Worm (Caenorhabditis elegans) whole organism, L4 larva: ENCODE measurements around the gene srd-38.

Source experiments
- T26A8.4 ChIP-seq: fragments of 200-800 bp; sonication (Bioruptor generic); IDR thresholded peaks from 2 replicates; pipeline ENCODE4 v1.3.6; 2022; ENCODE audit warnings: missing genetic modification characterization, missing compliant biosample characterization
- Y105C5A.15 ChIP-seq: fragments of 200-800 bp; sonication (Bioruptor generic); IDR thresholded peaks from 2 replicates; pipeline ENCODE4 v1.3.6; 2022; ENCODE audit warnings: missing genetic modification characterization, missing compliant biosample characterization
- ZK337.2 ChIP-seq: fragments of 200-800 bp; sonication (Bioruptor generic); IDR thresholded peaks from 2 replicates; pipeline ENCODE4 v1.3.6; 2022; ENCODE audit warnings: missing genetic modification reagents, missing genetic modification characterization, missing compliant biosample characterization
- aha-1 ChIP-seq: fragments of 150-350 bp; peaks from one replicate; lab custom pipeline; 2014; ENCODE audit warnings: missing biosample characterization, missing genetic modification characterization
- aly-2 ChIP-seq: sonication (generic microtip); optimal IDR thresholded peaks from 2 replicates; lab custom pipeline; 2018; ENCODE audit warnings: missing biosample characterization, missing genetic modification characterization
- attf-4 ChIP-seq: sonication (generic microtip); optimal IDR thresholded peaks from 3 replicates; lab custom pipeline; 2017; ENCODE audit warnings: missing biosample characterization, missing genetic modification characterization
- ceh-28 ChIP-seq: fragments of 150-350 bp; optimal IDR thresholded peaks from 2 replicates; lab custom pipeline; 2014; ENCODE audit warnings: missing biosample characterization, missing genetic modification reagents, missing genetic modification characterization
- cey-2 ChIP-seq: sonication (generic microtip); optimal IDR thresholded peaks from 3 replicates; lab custom pipeline; 2017; ENCODE audit warnings: missing genetic modification characterization, mild to moderate bottlenecking, missing compliant biosample characterization, antibody characterized with exemption, borderline replicate concordance; ENCODE audit not compliant: insufficient read depth
- daf-16 ChIP-seq, 3 experiments: sonication (generic microtip); optimal IDR thresholded peaks; 2 replicates each; lab custom pipeline; 2016 to 2017; ENCODE audit warnings: missing genetic modification characterization in 3 of 3, missing genetic modification reagents in 3 of 3, mild to moderate bottlenecking in 2 of 3, missing compliant biosample characterization in 2 of 3, missing biosample characterization in 1 of 3, moderate library complexity in 1 of 3
- dmd-6 ChIP-seq: fragments of 200-800 bp; sonication (Bioruptor generic); IDR thresholded peaks from 2 replicates; pipeline ENCODE4 v1.3.6; 2022; ENCODE audit warnings: missing genetic modification reagents, missing genetic modification characterization, missing compliant biosample characterization
- dmd-8 ChIP-seq: fragments of 200-800 bp; sonication (Bioruptor generic); IDR thresholded peaks from 2 replicates; pipeline ENCODE4 v1.3.6; 2022; ENCODE audit warnings: missing genetic modification characterization, missing compliant biosample characterization
- dve-1 ChIP-seq: sonication (generic microtip); optimal IDR thresholded peaks from 2 replicates; lab custom pipeline; 2017; ENCODE audit warnings: antibody characterized with exemption, mild to moderate bottlenecking, missing genetic modification characterization, missing compliant biosample characterization; ENCODE audit not compliant: insufficient read depth
- fos-1 ChIP-seq: fragments of 150-350 bp; optimal IDR thresholded peaks from 2 replicates; lab custom pipeline; 2014; ENCODE audit warnings: missing biosample characterization, missing genetic modification characterization
- gei-8 ChIP-seq: fragments of 200-800 bp; sonication (Bioruptor generic); optimal IDR thresholded peaks from 2 replicates; lab custom pipeline; 2018; ENCODE audit warnings: mild to moderate bottlenecking, missing genetic modification characterization, missing compliant biosample characterization
- hif-1 ChIP-seq, 2 experiments: sonication (generic microtip); optimal IDR thresholded peaks; 2 replicates each; lab custom pipeline; 2016 to 2017; ENCODE audit warnings: missing compliant biosample characterization in 2 of 2, missing genetic modification characterization in 2 of 2, missing genetic modification reagents in 2 of 2, missing genotype in 2 of 2, mild to moderate bottlenecking in 1 of 2
- hlh-11 ChIP-seq: fragments of 200-800 bp; sonication (Bioruptor generic); optimal IDR thresholded peaks from 2 replicates; lab custom pipeline; 2018; ENCODE audit warnings: mild to moderate bottlenecking, missing genetic modification characterization, missing compliant biosample characterization
- hlh-30 ChIP-seq: sonication (generic microtip); optimal IDR thresholded peaks from 2 replicates; lab custom pipeline; 2017; ENCODE audit warnings: antibody characterized with exemption, mild to moderate bottlenecking, missing genetic modification characterization, missing compliant biosample characterization; ENCODE audit not compliant: insufficient read depth
- hmg-1.1 ChIP-seq: fragments of 200-800 bp; sonication (Bioruptor generic); IDR thresholded peaks from 2 replicates; pipeline ENCODE4 v1.3.6; 2022; ENCODE audit warnings: missing genetic modification reagents, missing genetic modification characterization, missing compliant biosample characterization
- lin-1 ChIP-seq: fragments of 200-800 bp; sonication (Bioruptor generic); IDR thresholded peaks from 2 replicates; pipeline ENCODE4 v1.3.6; 2022; ENCODE audit warnings: missing genetic modification reagents, missing genetic modification characterization, missing compliant biosample characterization
- madf-9 ChIP-seq: fragments of 200-800 bp; sonication (Bioruptor generic); conservative IDR thresholded peaks from 2 replicates; pipeline ENCODE4 v1.3.6; 2022; ENCODE audit warnings: missing genetic modification reagents, missing genetic modification characterization, missing compliant biosample characterization
- mdl-1 ChIP-seq, 2 experiments: fragments of 150-350 bp in 1 of 2; sonication (generic microtip) in 1 of 2; optimal IDR thresholded peaks; 2 replicates each; lab custom pipeline; 2014 to 2017; ENCODE audit warnings: missing biosample characterization in 2 of 2, missing genetic modification characterization in 2 of 2
- mep-1 ChIP-seq: fragments of 150-350 bp; sonication (generic microtip); optimal IDR thresholded peaks from 3 replicates; lab custom pipeline; 2014; ENCODE audit warnings: missing biosample characterization, missing genetic modification characterization
- mes-2 ChIP-seq: sonication (generic microtip); optimal IDR thresholded peaks from 2 replicates; lab custom pipeline; 2016; ENCODE audit warnings: missing genotype, mild to moderate bottlenecking, missing genetic modification characterization, missing compliant biosample characterization; ENCODE audit not compliant: poor library complexity, severe bottlenecking
- mxl-3 ChIP-seq: fragments of 200-800 bp; sonication (Bioruptor generic); optimal IDR thresholded peaks from 2 replicates; lab custom pipeline; 2018; ENCODE audit warnings: mild to moderate bottlenecking, missing genetic modification characterization, missing compliant biosample characterization
- nhr-10 ChIP-seq: fragments of 150-350 bp; optimal IDR thresholded peaks from 2 replicates; lab custom pipeline; 2014; ENCODE audit warnings: missing biosample characterization, missing genetic modification characterization
- nhr-11 ChIP-seq: fragments of 150-350 bp; optimal IDR thresholded peaks from 2 replicates; lab custom pipeline; 2014; ENCODE audit warnings: missing biosample characterization, missing genetic modification characterization
- nhr-25 ChIP-seq: sonication (generic microtip); optimal IDR thresholded peaks from 2 replicates; lab custom pipeline; 2017; ENCODE audit warnings: missing genetic modification characterization, mild to moderate bottlenecking, missing compliant biosample characterization, antibody characterized with exemption, moderate library complexity, borderline replicate concordance; ENCODE audit not compliant: insufficient read depth
- nhr-28 ChIP-seq: fragments of 150-350 bp; optimal IDR thresholded peaks from 2 replicates; lab custom pipeline; 2014; ENCODE audit warnings: missing biosample characterization, missing genetic modification characterization
- nhr-41 ChIP-seq: fragments of 200-800 bp; sonication (Bioruptor generic); IDR thresholded peaks from 2 replicates; pipeline ENCODE4 v1.3.6; 2022; ENCODE audit warnings: missing genetic modification reagents, missing genetic modification characterization, missing compliant biosample characterization
- nhr-42 ChIP-seq: fragments of 200-800 bp; sonication (Bioruptor generic); IDR thresholded peaks from 2 replicates; pipeline ENCODE4 v1.3.6; 2022; ENCODE audit warnings: missing genetic modification characterization, missing compliant biosample characterization
- nhr-48 ChIP-seq: sonication (generic microtip); optimal IDR thresholded peaks from 2 replicates; lab custom pipeline; 2016; ENCODE audit warnings: mild to moderate bottlenecking, missing genetic modification characterization, missing compliant biosample characterization
- nhr-76 ChIP-seq: fragments of 150-350 bp; optimal IDR thresholded peaks from 2 replicates; lab custom pipeline; 2014; ENCODE audit warnings: missing biosample characterization, missing genetic modification characterization
- nhr-77 ChIP-seq: fragments of 150-350 bp; optimal IDR thresholded peaks from 2 replicates; lab custom pipeline; 2014; ENCODE audit warnings: missing biosample characterization, missing genetic modification characterization
- pha-4 ChIP-seq, 2 experiments: fragments of 150-350 bp in 1 of 2; fragments of 200-800 bp in 1 of 2; sonication (Bioruptor generic) in 1 of 2; IDR thresholded peaks in 1 of 2; optimal IDR thresholded peaks in 1 of 2; 2 replicates each; pipeline versions ENCODE4 v1.3.6 to Lab custom; 2014 to 2022; ENCODE audit warnings: missing genetic modification characterization in 2 of 2, missing genetic modification reagents in 2 of 2, missing biosample characterization in 1 of 2, missing compliant biosample characterization in 1 of 2
- php-3 ChIP-seq: fragments of 200-800 bp; sonication (Bioruptor generic); IDR thresholded peaks from 2 replicates; pipeline ENCODE4 v1.3.6; 2022; ENCODE audit warnings: missing genetic modification reagents, missing genetic modification characterization, missing compliant biosample characterization
- pqm-1 ChIP-seq: sonication (generic microtip); optimal IDR thresholded peaks from 2 replicates; lab custom pipeline; 2017; ENCODE audit warnings: missing biosample characterization, missing genetic modification characterization
- tra-1 ChIP-seq: fragments of 200-800 bp; sonication (Bioruptor generic); IDR thresholded peaks from 2 replicates; pipeline ENCODE4 v1.3.6; 2022; ENCODE audit warnings: missing genetic modification reagents, missing genetic modification characterization, missing compliant biosample characterization
- unc-130 ChIP-seq: sonication (generic microtip); optimal IDR thresholded peaks from 2 replicates; lab custom pipeline; 2016; ENCODE audit warnings: missing genetic modification reagents, missing genetic modification characterization, missing compliant biosample characterization
- unc-62 ChIP-seq, 3 experiments: fragments of 150-350 bp in 1 of 3; sonication (generic microtip); optimal IDR thresholded peaks in 2 of 3; peaks in 1 of 3; 1 replicate in 1 of 3; 2 replicates in 2 of 3; lab custom pipeline; 2014 to 2017; ENCODE audit warnings: missing biosample characterization in 3 of 3, missing genetic modification characterization in 3 of 3, missing genetic modification reagents in 3 of 3, missing genotype in 1 of 3
- zfp-2 ChIP-seq: sonication (generic microtip); optimal IDR thresholded peaks from 2 replicates; lab custom pipeline; 2016; ENCODE audit warnings: mild to moderate bottlenecking, missing genetic modification characterization, missing compliant biosample characterization

The srd-38 gene

ce11 chrX:13247614-13248013 is 44.0 kb upstream of the srd-38 start:
- TF ChIP-seq nhr-28 = peak; percentile 52
- no peak for TF ChIP-seq mep-1 (tag; lab: Kevin White, UChicago)
- TF ChIP-seq dve-1 (tag; lab: Kevin White, UChicago) = peak; percentile 61
- TF ChIP-seq zfp-2 (tag; lab: Kevin White, UChicago) = no peak
- peak; percentile 39 for TF ChIP-seq hlh-30 (tag; lab: Kevin White, UChicago)
- TF ChIP-seq ceh-28 (tag; lab: Kevin White, UChicago) = no peak
- peak; percentile 54 for TF ChIP-seq hlh-11 (tag; lab: Kevin White, UChicago)
- peak; percentile 74 for TF ChIP-seq dmd-6
- peak; percentile 1 for TF ChIP-seq nhr-77 (tag; lab: Kevin White, UChicago)
- TF ChIP-seq daf-16 (GFP tag; optimal IDR thresholded peaks at IDR 0.05; lab: Kevin White, UChicago) = no peak
- TF ChIP-seq daf-16 (tag; optimal IDR thresholded peaks at IDR 0.05; lab: Kevin White, UChicago) = peak; percentile 74

- peak; percentile 11 for TF ChIP-seq aha-1 (tag; lab: Kevin White, UChicago)
- no peak for TF ChIP-seq ceh-28 (tag; lab: Kevin White, UChicago)
- TF ChIP-seq, all 104 proteins: peak for 1
Observed at ce11 chrX:13248265-13248664, 43.3 kb upstream of the srd-38 start, which contains the start of gene K08H2.7. Gene K08H2.7, minus strand, starts transcription at chrX:13248437.

- no peak for TF ChIP-seq pha-4 (GFP tag; IDR thresholded peaks at IDR 0.05; lab: Robert Waterston, UW)
- TF ChIP-seq pha-4 (tag; optimal IDR thresholded peaks at IDR 0.05; lab: Kevin White, UChicago) = no peak
- no peak for TF ChIP-seq aly-2 (tag; lab: Kevin White, UChicago)
- TF ChIP-seq mdl-1 (tag; optimal IDR thresholded peaks at IDR 0.05; lab: Kevin White, UChicago) = no peak
- no peak for TF ChIP-seq hlh-11 (tag; lab: Kevin White, UChicago)
- no peak for TF ChIP-seq unc-130 (GFP tag; lab: Kevin White, UChicago)
- no peak for TF ChIP-seq gei-8 (GFP tag; lab: Kevin White, UChicago)
- no peak for TF ChIP-seq Y105C5A.15 (GFP tag; lab: Robert Waterston, UW)
- peak; percentile 23 for TF ChIP-seq aha-1 (tag; lab: Kevin White, UChicago)
- TF ChIP-seq hif-1 (tag; optimal IDR thresholded peaks at IDR 0.05; lab: Kevin White, UChicago) = no peak
- no peak for TF ChIP-seq nhr-11 (tag; lab: Kevin White, UChicago)
- TF ChIP-seq madf-9 (GFP tag; lab: Robert Waterston, UW) = no peak
- peak; percentile 15 for TF ChIP-seq mxl-3
- TF ChIP-seq unc-62 (GFP tag; optimal IDR thresholded peaks at IDR 0.05 in 1 of 2; lab: Kevin White, UChicago) = peak in 1 of 2 experiments; percentile 97
- no peak for TF ChIP-seq unc-62 (tag; optimal IDR thresholded peaks at IDR 0.05; lab: Kevin White, UChicago)
- TF ChIP-seq ZK337.2 = no peak
Observed at ce11 chrX:13249102-13249501, 42.5 kb upstream of the srd-38 start.

ce11 chrX:13250163-13250562 is 41.4 kb upstream of the srd-38 start:
- TF ChIP-seq mdl-1 (tag; optimal IDR thresholded peaks at IDR 0.05; lab: Kevin White, UChicago) = peak; percentile 38 to 90
- TF ChIP-seq T26A8.4 (GFP tag; lab: Robert Waterston, UW) = no peak
- TF ChIP-seq hmg-1.1 = peak; percentile 34; the same call in 1 of the 2 replicates
- peak; percentile 92 for TF ChIP-seq dve-1 (tag; lab: Kevin White, UChicago)
- TF ChIP-seq nhr-42 (GFP tag; lab: Robert Waterston, UW) = 0 out of 2 replicates have a peak, but pooled peaks have one; percentile 15
- TF ChIP-seq cey-2 (tag; lab: Kevin White, UChicago) = no peak
- no peak for TF ChIP-seq fos-1 (tag; lab: Kevin White, UChicago)
- peak; percentile 83 for TF ChIP-seq dmd-6
- peak; percentile 66 for TF ChIP-seq pqm-1
- TF ChIP-seq aha-1 (tag; lab: Kevin White, UChicago) = peak; percentile 98
- TF ChIP-seq nhr-41 (GFP tag; lab: Robert Waterston, UW) = no peak
- peak in 1 of 2 experiments; percentile 33 for TF ChIP-seq unc-62 (GFP tag; optimal IDR thresholded peaks at IDR 0.05 in 1 of 2; lab: Kevin White, UChicago)
- TF ChIP-seq unc-62 (tag; optimal IDR thresholded peaks at IDR 0.05; lab: Kevin White, UChicago) = no peak
- TF ChIP-seq nhr-76 = no peak
- TF ChIP-seq gei-8 (GFP tag; lab: Kevin White, UChicago) = no peak
- peak; percentile 53 for TF ChIP-seq nhr-25 (tag; lab: Kevin White, UChicago)
- TF ChIP-seq dmd-8 (GFP tag; lab: Robert Waterston, UW) = no peak
- TF ChIP-seq nhr-10 = peak; percentile 86
- peak; percentile 78 for TF ChIP-seq nhr-77 (tag; lab: Kevin White, UChicago)
- peak; percentile 65; the same call in 1 of the 2 replicates for TF ChIP-seq tra-1 (GFP tag; lab: Robert Waterston, UW)
- TF ChIP-seq php-3 (GFP tag; lab: Robert Waterston, UW) = 0 out of 2 replicates have a peak, but pooled peaks have one; percentile 44
- TF ChIP-seq hlh-11 (tag; lab: Kevin White, UChicago) = peak; percentile 83
- TF ChIP-seq mes-2 (tag; lab: Kevin White, UChicago) = peak; percentile 64
- TF ChIP-seq attf-4 (tag; lab: Kevin White, UChicago) = no peak
- TF ChIP-seq hlh-30 (tag; lab: Kevin White, UChicago) = peak; percentile 84
- TF ChIP-seq lin-1 = no peak
- peak; percentile 39 for TF ChIP-seq nhr-48 (tag; lab: Kevin White, UChicago)
- TF ChIP-seq nhr-28 = peak; percentile 95
